Fruit fly (Drosophila melanogaster): ENCODE data around the gene Ada1-2.
A peak's percentile ranks its signal among the peaks of the same experiment; 100 is the strongest.

The Ada1-2 gene

dm6 chr2L:12004211-12004979 lies 11.7 kb downstream of the Ada1-2 start:
- peak; percentile 42 for TF ChIP-seq noc (tag; optimal IDR thresholded peaks at IDR 0.05)

- TF ChIP-seq noc (tag; optimal IDR thresholded peaks at IDR 0.05), result peak; percentile 3
Measured at dm6 chr2L:12005436-12006396, 13.0 kb downstream of the Ada1-2 start.

- peak; percentile 96 for TF ChIP-seq noc (tag; optimal IDR thresholded peaks at IDR 0.05)
Measured at dm6 chr2L:12006397-12007330, 14.0 kb downstream of the Ada1-2 start.

- peak; percentile 80 for TF ChIP-seq noc (tag; optimal IDR thresholded peaks at IDR 0.05)
Measured at dm6 chr2L:12007331-12007791, 14.7 kb downstream of the Ada1-2 start.

dm6 chr2L:12007853-12008252 lies 15.2 kb downstream of the Ada1-2 start, which contains the start of gene Rh5:
Gene Rh5 (plus strand): TSS chr2L:12008153.
- no peak for TF ChIP-seq noc (tag; optimal IDR thresholded peaks at IDR 0.05)

dm6 chr2L:12010100-12010876 lies 17.6 kb downstream of the Ada1-2 start:
- peak; percentile 78 for TF ChIP-seq noc (tag; optimal IDR thresholded peaks at IDR 0.05)

- TF ChIP-seq noc (tag; optimal IDR thresholded peaks at IDR 0.05), result peak; percentile 93
Measured at dm6 chr2L:12010877-12011666, 18.4 kb downstream of the Ada1-2 start.

dm6 chr2L:12011682-12012655 lies 19.3 kb downstream of the Ada1-2 start:
- TF ChIP-seq noc (tag; optimal IDR thresholded peaks at IDR 0.05), result peak; percentile 95

dm6 chr2L:12013243-12013642 lies 20.5 kb downstream of the Ada1-2 start:
- no peak for TF ChIP-seq noc (tag; optimal IDR thresholded peaks at IDR 0.05)

dm6 chr2L:12013741-12014393 lies 21.2 kb downstream of the Ada1-2 start:
- no peak for TF ChIP-seq noc (tag; optimal IDR thresholded peaks at IDR 0.05)

dm6 chr2L:12020735-12021134 lies 28.0 kb downstream of the Ada1-2 start, which contains the start of gene Wdr81:
Gene Wdr81 (minus strand): TSS chr2L:12020960.
- no peak for TF ChIP-seq noc (tag; optimal IDR thresholded peaks at IDR 0.05)

- TF ChIP-seq noc (tag; optimal IDR thresholded peaks at IDR 0.05), result no peak
Measured at dm6 chr2L:12021193-12021592, 28.5 kb downstream of the Ada1-2 start.

All from whole organism, larva.